Fruit fly (Drosophila melanogaster) whole organism, embryonic: ENCODE results near the gene CG7568.

Experiments
- Bgb ChIP-seq: fragments of 200-800 bp; sonication (Bioruptor generic); IDR thresholded peaks from 2 replicates; pipeline ENCODE4 v1.3.6; 2022; ENCODE audit warnings: missing biosample characterization, missing genetic modification characterization; ENCODE audit not compliant: partially characterized antibody
- C15 ChIP-seq: fragments of 200-800 bp; sonication (Bioruptor generic); IDR thresholded peaks from 3 replicates; pipeline ENCODE4 v1.3.6; 2022; ENCODE audit warnings: missing biosample characterization, missing genetic modification characterization
- CG10366 ChIP-seq: fragments of 200-800 bp; sonication (Bioruptor generic); IDR thresholded peaks from 2 replicates; pipeline ENCODE4 v1.3.6; 2022; ENCODE audit warnings: missing biosample characterization, missing genetic modification characterization
- CG11398 ChIP-seq: fragments of 200-800 bp; sonication (Bioruptor generic); optimal IDR thresholded peaks from 2 replicates; lab custom pipeline; 2016; ENCODE audit warnings: missing biosample characterization, missing genetic modification characterization
- CG1233 ChIP-seq: fragments of 200-800 bp; sonication (Bioruptor generic); optimal IDR thresholded peaks from 4 replicates; lab custom pipeline; 2018; ENCODE audit warnings: missing biosample characterization, mild to moderate bottlenecking, missing genetic modification characterization
- CG12744 ChIP-seq: fragments of 200-800 bp; sonication (Bioruptor generic); optimal IDR thresholded peaks from 2 replicates; lab custom pipeline; 2016; ENCODE audit warnings: missing biosample characterization, missing genetic modification characterization
- CG13123 ChIP-seq: fragments of 200-800 bp; sonication (Bioruptor generic); optimal IDR thresholded peaks from 2 replicates; lab custom pipeline; 2016; ENCODE audit warnings: missing biosample characterization, missing genetic modification characterization
- CG14860 ChIP-seq: fragments of 200-800 bp; sonication (Bioruptor generic); IDR thresholded peaks from 3 replicates; pipeline ENCODE4 v1.3.6; 2022; ENCODE audit warnings: missing biosample characterization, missing genetic modification characterization; ENCODE audit not compliant: partially characterized antibody
- CG15073 ChIP-seq: fragments of 200-800 bp; sonication (Bioruptor generic); optimal IDR thresholded peaks from 2 replicates; lab custom pipeline; 2016; ENCODE audit warnings: missing biosample characterization, missing genetic modification characterization
- CG15601 ChIP-seq: fragments of 200-800 bp; sonication (Bioruptor generic); optimal IDR thresholded peaks from 3 replicates; lab custom pipeline; 2019; ENCODE audit warnings: missing biosample characterization, mild to moderate bottlenecking, missing genetic modification characterization, moderate library complexity
- CG15696 ChIP-seq: fragments of 200-800 bp; sonication (Bioruptor generic); optimal IDR thresholded peaks from 2 replicates; lab custom pipeline; 2019; ENCODE audit warnings: missing biosample characterization, mild to moderate bottlenecking, missing genetic modification characterization, moderate library complexity
- CG18619 ChIP-seq: fragments of 200-800 bp; sonication (Bioruptor generic); optimal IDR thresholded peaks from 3 replicates; lab custom pipeline; 2017; ENCODE audit warnings: missing biosample characterization, mild to moderate bottlenecking, missing genetic modification characterization
- CG2120 ChIP-seq: fragments of 200-800 bp; sonication (Bioruptor generic); optimal IDR thresholded peaks from 3 replicates; lab custom pipeline; 2016; ENCODE audit warnings: missing biosample characterization, missing genetic modification characterization
- CG31224 ChIP-seq: fragments of 200-800 bp; sonication (Bioruptor generic); IDR thresholded peaks from 2 replicates; pipeline ENCODE4 v1.3.6; 2022; ENCODE audit warnings: missing biosample characterization, missing genetic modification characterization
- CG34422 ChIP-seq: fragments of 200-800 bp; sonication (Bioruptor generic); IDR thresholded peaks from 3 replicates; pipeline ENCODE4 v1.3.6; 2022; ENCODE audit warnings: missing biosample characterization, missing genetic modification characterization
- CG3838 ChIP-seq: fragments of 200-800 bp; sonication (Bioruptor generic); optimal IDR thresholded peaks from 3 replicates; lab custom pipeline; 2016; ENCODE audit warnings: missing biosample characterization, missing genetic modification characterization
- CG4820 ChIP-seq: fragments of 200-800 bp; sonication (Bioruptor generic); optimal IDR thresholded peaks from 3 replicates; lab custom pipeline; 2016; ENCODE audit warnings: missing biosample characterization, missing genetic modification characterization
- CG5245 ChIP-seq: fragments of 200-800 bp; sonication (Bioruptor generic); optimal IDR thresholded peaks from 3 replicates; lab custom pipeline; 2016; ENCODE audit warnings: missing biosample characterization, missing genetic modification characterization
- CG6683 ChIP-seq: fragments of 200-800 bp; sonication (Bioruptor generic); optimal IDR thresholded peaks from 2 replicates; lab custom pipeline; 2017; ENCODE audit warnings: missing biosample characterization, mild to moderate bottlenecking, missing genetic modification characterization, missing genetic modification reagents
- CG6689 ChIP-seq: fragments of 200-800 bp; sonication (Bioruptor generic); IDR thresholded peaks from 2 replicates; pipeline ENCODE4 v1.3.6; 2022; ENCODE audit warnings: missing biosample characterization, missing genetic modification characterization
- CG7839 ChIP-seq: fragments of 200-800 bp; sonication (Bioruptor generic); optimal IDR thresholded peaks from 3 replicates; lab custom pipeline; 2018; ENCODE audit warnings: missing biosample characterization, mild to moderate bottlenecking, missing genetic modification characterization, moderate library complexity
- CG8924 ChIP-seq: fragments of 200-800 bp; optimal IDR thresholded peaks from 3 replicates; lab custom pipeline; 2019; ENCODE audit warnings: missing biosample characterization, mild to moderate bottlenecking, missing genetic modification characterization, moderate library complexity
- CTCF ChIP-seq: fragments of 200-800 bp; sonication (Bioruptor generic); optimal IDR thresholded peaks from 2 replicates; lab custom pipeline; 2017; ENCODE audit warnings: missing biosample characterization, mild to moderate bottlenecking, missing genetic modification characterization, moderate library complexity
- Chrac-16 ChIP-seq: fragments of 200-800 bp; sonication (Bioruptor generic); optimal IDR thresholded peaks from 3 replicates; lab custom pipeline; 2016; ENCODE audit warnings: missing biosample characterization, missing genetic modification characterization
- Dip3 ChIP-seq: fragments of 200-800 bp; sonication (Bioruptor generic); optimal IDR thresholded peaks from 3 replicates; lab custom pipeline; 2016; ENCODE audit warnings: missing biosample characterization, missing genetic modification characterization
- Eip74EF ChIP-seq, 2 experiments: fragments of 200-800 bp in 1 of 2; fragments of >200 bp in 1 of 2; sonication (Bioruptor generic) in 1 of 2; optimal IDR thresholded peaks; 2 replicates each; lab custom pipeline; 2017 to 2019; ENCODE audit warnings: missing biosample characterization in 2 of 2, missing genetic modification characterization in 2 of 2, mild to moderate bottlenecking in 1 of 2, moderate library complexity in 1 of 2
- HLH4C ChIP-seq: fragments of 200-800 bp; sonication (Bioruptor generic); IDR thresholded peaks from 3 replicates; pipeline ENCODE4 v1.3.6; 2022; ENCODE audit warnings: missing biosample characterization, missing genetic modification characterization; ENCODE audit not compliant: partially characterized antibody
- HLHmδ ChIP-seq: fragments of 200-800 bp; sonication (Bioruptor generic); optimal IDR thresholded peaks from 2 replicates; lab custom pipeline; 2018; ENCODE audit warnings: missing biosample characterization, mild to moderate bottlenecking, missing genetic modification characterization, moderate library complexity
- Hsf ChIP-seq: fragments of 200-800 bp; sonication (Bioruptor generic); optimal IDR thresholded peaks from 3 replicates; lab custom pipeline; 2016; ENCODE audit warnings: missing biosample characterization, missing genetic modification characterization
- MBD-R2 ChIP-seq: fragments of 200-800 bp; sonication (Bioruptor generic); IDR thresholded peaks from 2 replicates; pipeline ENCODE4 v1.3.6; 2022; ENCODE audit warnings: missing biosample characterization, missing genetic modification characterization
- MESR4 ChIP-seq: fragments of 200-800 bp; sonication (Bioruptor generic); optimal IDR thresholded peaks from 2 replicates; lab custom pipeline; 2018; ENCODE audit warnings: missing biosample characterization, mild to moderate bottlenecking, missing genetic modification characterization, moderate library complexity
- NfI ChIP-seq: fragments of 200-800 bp; sonication (Bioruptor generic); optimal IDR thresholded peaks from 3 replicates; lab custom pipeline; 2018; ENCODE audit warnings: missing biosample characterization, mild to moderate bottlenecking, missing genetic modification characterization, moderate library complexity
- Oaz ChIP-seq: fragments of 200-800 bp; sonication (Bioruptor generic); IDR thresholded peaks from 2 replicates; pipeline ENCODE4 v1.3.6; 2022; ENCODE audit warnings: missing biosample characterization, missing genetic modification characterization
- Sry-δ ChIP-seq: fragments of 200-800 bp; sonication (Bioruptor generic); optimal IDR thresholded peaks from 2 replicates; lab custom pipeline; 2016; ENCODE audit warnings: missing biosample characterization, missing genetic modification characterization
- Xbp1 ChIP-seq: fragments of 200-800 bp; sonication (Bioruptor generic); optimal IDR thresholded peaks from 3 replicates; lab custom pipeline; 2016; ENCODE audit warnings: missing biosample characterization, mild to moderate bottlenecking, missing genetic modification characterization
- YL-1 ChIP-seq: fragments of 200-800 bp; sonication (Bioruptor generic); optimal IDR thresholded peaks from 3 replicates; lab custom pipeline; 2017; ENCODE audit warnings: missing biosample characterization, mild to moderate bottlenecking, missing genetic modification characterization
- ara ChIP-seq: fragments of 200-800 bp; sonication (Bioruptor generic); IDR thresholded peaks from 2 replicates; pipeline ENCODE4 v1.3.6; 2022; ENCODE audit warnings: missing biosample characterization, missing genetic modification characterization
- bbx ChIP-seq: fragments of 200-800 bp; sonication (Bioruptor generic); IDR thresholded peaks from 2 replicates; pipeline ENCODE4 v1.3.6; 2022; ENCODE audit warnings: missing biosample characterization, missing genetic modification characterization; ENCODE audit not compliant: partially characterized antibody
- cato ChIP-seq: fragments of 200-800 bp; sonication (Bioruptor generic); optimal IDR thresholded peaks from 2 replicates; lab custom pipeline; 2016; ENCODE audit warnings: missing biosample characterization, missing genetic modification characterization, borderline replicate concordance
- cwo ChIP-seq: fragments of 200-800 bp; sonication (Bioruptor generic); optimal IDR thresholded peaks from 3 replicates; lab custom pipeline; 2017; ENCODE audit warnings: missing biosample characterization, missing genetic modification characterization, mild to moderate bottlenecking, moderate library complexity, missing genetic modification reagents
- dati ChIP-seq: fragments of 200-800 bp; sonication (Bioruptor generic); IDR thresholded peaks from 2 replicates; pipeline ENCODE4 v1.3.6; 2022; ENCODE audit warnings: missing biosample characterization, missing genetic modification characterization
- dmrt11E ChIP-seq: fragments of 200-800 bp; sonication (Bioruptor generic); optimal IDR thresholded peaks from 3 replicates; lab custom pipeline; 2018; ENCODE audit warnings: missing biosample characterization, mild to moderate bottlenecking, missing genetic modification characterization, moderate library complexity
- jigr1 ChIP-seq: fragments of 200-800 bp; sonication (Bioruptor generic); IDR thresholded peaks from 3 replicates; pipeline ENCODE4 v1.3.6; 2022; ENCODE audit warnings: missing biosample characterization, missing genetic modification characterization
- lab ChIP-seq: fragments of 200-800 bp; sonication (Bioruptor generic); optimal IDR thresholded peaks from 3 replicates; lab custom pipeline; 2017; ENCODE audit warnings: missing biosample characterization, missing genetic modification characterization, mild to moderate bottlenecking, moderate library complexity, missing genetic modification reagents
- lbe ChIP-seq: fragments of 200-800 bp; sonication (Bioruptor generic); optimal IDR thresholded peaks from 2 replicates; lab custom pipeline; 2016; ENCODE audit warnings: missing biosample characterization, mild to moderate bottlenecking, missing genetic modification characterization
- odd ChIP-seq: fragments of 200-800 bp; sonication (Bioruptor generic); optimal IDR thresholded peaks from 2 replicates; lab custom pipeline; 2017; ENCODE audit warnings: missing biosample characterization, mild to moderate bottlenecking, missing genetic modification characterization
- pnt ChIP-seq: fragments of 200-800 bp; sonication (Bioruptor generic); optimal IDR thresholded peaks from 3 replicates; lab custom pipeline; 2016; ENCODE audit warnings: missing biosample characterization, missing genetic modification characterization
- pum ChIP-seq: fragments of 200-800 bp; sonication (Bioruptor generic); optimal IDR thresholded peaks from 2 replicates; lab custom pipeline; 2016; ENCODE audit warnings: missing biosample characterization, missing genetic modification characterization
- tx ChIP-seq: fragments of 200-800 bp; sonication (Bioruptor generic); optimal IDR thresholded peaks from 2 replicates; lab custom pipeline; 2016; ENCODE audit warnings: missing biosample characterization, missing genetic modification characterization

Gene CG7568

dm6 chr3R:29618515-29619157, 18.0 kb upstream of the CG7568 start, which contains the start of gene CG1907 (continued):
- peak; percentile 96 for TF ChIP-seq NfI (GFP tag; lab: Kevin White, UChicago)
- TF ChIP-seq C15 (GFP tag; lab: Robert Waterston, UW), result peak; percentile 94
- peak; percentile 91 for TF ChIP-seq CG2120
- peak; percentile 94 for TF ChIP-seq lbe (GFP tag; lab: Kevin White, UChicago)
- peak; percentile 96 for TF ChIP-seq YL-1 (GFP tag; lab: Kevin White, UChicago)
- peak; percentile 98 for TF ChIP-seq CG10366 (GFP tag; lab: Robert Waterston, UW)
- TF ChIP-seq HLH4C, result 0 out of 3 replicates have a peak, but pooled peaks have one; percentile 49
- peak; percentile 40 for TF ChIP-seq CG12744
- peak; percentile 86 for TF ChIP-seq pum
- peak; percentile 82 for TF ChIP-seq pnt (GFP tag; lab: Kevin White, UChicago)
- peak; percentile 83 for TF ChIP-seq CG3838 (GFP tag; lab: Kevin White, UChicago)
- TF ChIP-seq MBD-R2 (GFP tag; lab: Robert Waterston, UW), result peak; percentile 99
- TF ChIP-seq dmrt11E (tag; lab: Kevin White, UChicago), result peak; percentile 99
- TF ChIP-seq dati, result peak; percentile 93
- TF ChIP-seq lab (GFP tag; lab: Kevin White, UChicago), result peak; percentile 99
- TF ChIP-seq jigr1, result peak; percentile 96
- peak; percentile 97 for TF ChIP-seq odd
- peak; percentile 96 for TF ChIP-seq CG18619 (GFP tag; lab: Kevin White, UChicago)
- TF ChIP-seq CG6683, result peak; percentile 97
- peak; percentile 98 for TF ChIP-seq CG15696 (tag; lab: Kevin White, UChicago)
- peak; percentile 95 for TF ChIP-seq CG13123 (GFP tag; lab: Kevin White, UChicago)
- TF ChIP-seq CG11398 (GFP tag; lab: Kevin White, UChicago), result peak; percentile 72
- TF ChIP-seq CG34422, result peak; percentile 98
- peak; percentile 99 for TF ChIP-seq ara
- TF ChIP-seq Chrac-16 (GFP tag; lab: Kevin White, UChicago), result peak; percentile 97
- TF ChIP-seq CTCF (GFP tag; lab: Kevin White, UChicago), result peak; percentile 74
- TF ChIP-seq CG14860, result no peak
- peak in 1 of 2 experiments; percentile 96 for TF ChIP-seq Eip74EF (GFP tag; optimal IDR thresholded peaks at IDR 0.05; lab: Kevin White, UChicago)
- peak; percentile 98 for TF ChIP-seq CG4820 (GFP tag; lab: Kevin White, UChicago)
- peak; percentile 79 for TF ChIP-seq CG15073
- peak; percentile 98 for TF ChIP-seq Xbp1 (GFP tag; lab: Kevin White, UChicago)
- TF ChIP-seq Hsf, result peak; percentile 89
- TF ChIP-seq CG1233 (GFP tag; lab: Kevin White, UChicago), result peak; percentile 98
- TF ChIP-seq bbx (GFP tag; lab: Robert Waterston, UW), result no peak; the same call in 1 of the 2 replicates
- peak; percentile 95 for TF ChIP-seq cato (GFP tag; lab: Kevin White, UChicago)
- peak; percentile 96 for TF ChIP-seq Oaz (GFP tag; lab: Robert Waterston, UW)
- TF ChIP-seq MESR4 (GFP tag; lab: Kevin White, UChicago), result peak; percentile 45
- no peak for TF ChIP-seq Bgb (GFP tag; lab: Robert Waterston, UW)
- peak; percentile 98 for TF ChIP-seq CG7839 (tag; lab: Kevin White, UChicago)
- TF ChIP-seq Sry-δ (GFP tag; lab: Kevin White, UChicago), result peak; percentile 50
- TF ChIP-seq Dip3 (GFP tag; lab: Kevin White, UChicago), result peak; percentile 78
- TF ChIP-seq CG15601 (tag; lab: Kevin White, UChicago), result peak; percentile 97
- TF ChIP-seq CG31224 (GFP tag; lab: Robert Waterston, UW), result peak; percentile 95
- no peak for TF ChIP-seq HLHmδ
- peak; percentile 95 for TF ChIP-seq cwo (GFP tag; lab: Kevin White, UChicago)
- TF ChIP-seq tx (GFP tag; lab: Kevin White, UChicago), result peak; percentile 73
- TF ChIP-seq CG8924 (tag; lab: Kevin White, UChicago), result peak; percentile 99
- peak; percentile 98 for TF ChIP-seq CG6689
- TF ChIP-seq CG5245 (GFP tag; lab: Kevin White, UChicago), result peak; percentile 96
